Fruit fly (Drosophila melanogaster): Measurements from ENCODE around the gene CG8607.

Gene CG8607

DNA sequence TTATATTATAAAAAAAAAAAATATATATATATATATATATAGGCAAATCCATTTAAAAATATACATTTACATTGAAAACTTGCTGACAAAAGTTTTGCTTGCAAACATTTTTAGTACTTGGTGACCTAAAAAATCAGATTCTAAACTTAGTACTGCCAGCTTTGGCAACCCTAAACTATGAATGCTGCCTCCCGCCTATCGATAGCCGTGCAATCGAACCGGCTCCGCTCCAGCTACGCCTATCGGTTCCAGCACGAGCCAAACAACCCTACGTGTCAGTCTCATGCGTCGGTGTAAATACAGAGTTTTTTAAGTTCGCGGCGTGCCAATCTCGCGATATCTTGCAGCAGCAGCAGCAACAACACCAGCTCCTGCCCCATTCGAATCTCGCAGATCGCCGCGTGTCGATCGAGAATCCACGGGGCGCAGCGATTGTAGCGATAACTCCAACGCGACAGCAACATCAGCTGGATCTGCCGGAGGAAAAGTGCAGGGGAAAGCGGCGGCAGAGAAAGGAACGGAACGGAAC lies 40.5 kb downstream of the CG8607 start, which contains the start of gene Sec63 (continued):
- no peak for TF ChIP-seq CG12236 (GFP tag; optimal IDR thresholded peaks at IDR 0.05)
- no peak for TF ChIP-seq crc (GFP tag; optimal IDR thresholded peaks at IDR 0.05)
- TF ChIP-seq Optix (GFP tag; IDR thresholded peaks at IDR 0.05) = no peak
- no peak for TF ChIP-seq CG31388 (GFP tag; optimal IDR thresholded peaks at IDR 0.05)
- peak; percentile 52 for TF ChIP-seq CG3065 (GFP tag; optimal IDR thresholded peaks at IDR 0.05)
- TF ChIP-seq CG4424 (GFP tag; optimal IDR thresholded peaks at IDR 0.05) = peak; percentile 45
- peak; percentile 89 for TF ChIP-seq HLH4C (GFP tag; IDR thresholded peaks at IDR 0.05; ENCODE audit: partially characterized antibody)
- TF ChIP-seq Sox102F (GFP tag; optimal IDR thresholded peaks at IDR 0.05) = no peak
- TF ChIP-seq hkb (optimal IDR thresholded peaks at IDR 0.05) = no peak
- peak; percentile 7; the same call in 1 of the 2 replicates for TF ChIP-seq hkb (GFP tag; IDR thresholded peaks at IDR 0.05)
- TF ChIP-seq Lpt (GFP tag; optimal IDR thresholded peaks at IDR 0.05) = no peak
- no peak for TF ChIP-seq usp (GFP tag; optimal IDR thresholded peaks at IDR 0.05)
- TF ChIP-seq danr (GFP tag; IDR thresholded peaks at IDR 0.05) = no peak
- peak; percentile 56 for TF ChIP-seq crol (GFP tag; IDR thresholded peaks at IDR 0.05)
- no peak for TF ChIP-seq PHDP (tag; optimal IDR thresholded peaks at IDR 0.05)
- no peak; the same call in 1 of the 2 replicates for TF ChIP-seq E2f1 (GFP tag; IDR thresholded peaks at IDR 0.05)
- peak; percentile 76 for TF ChIP-seq CG12659 (GFP tag; optimal IDR thresholded peaks at IDR 0.05)
- TF ChIP-seq Lim3 (GFP tag; IDR thresholded peaks at IDR 0.05) = no peak
- TF ChIP-seq CG7372 (GFP tag; IDR thresholded peaks at IDR 0.05) = peak; percentile 43; the same call in 1 of the 2 replicates
- TF ChIP-seq Side (GFP tag; optimal IDR thresholded peaks at IDR 0.05) = no peak
- peak; percentile 83 for TF ChIP-seq MESR4 (GFP tag; optimal IDR thresholded peaks at IDR 0.05)
- peak; percentile 11 for TF ChIP-seq pb (GFP tag; optimal IDR thresholded peaks at IDR 0.05)
- TF ChIP-seq B-H1 (GFP tag; IDR thresholded peaks at IDR 0.05) = no peak
- peak; percentile 72 for TF ChIP-seq CTCF (GFP tag; optimal IDR thresholded peaks at IDR 0.05)
- peak; percentile 59 for TF ChIP-seq Ptx1 (GFP tag; IDR thresholded peaks at IDR 0.05)
- TF ChIP-seq disco-r (GFP tag; optimal IDR thresholded peaks at IDR 0.05) = no peak
- TF ChIP-seq Elba2 (GFP tag; optimal IDR thresholded peaks at IDR 0.05) = no peak
- peak; percentile 25; the same call in 1 of the 2 replicates for TF ChIP-seq ara (GFP tag; IDR thresholded peaks at IDR 0.05)
- TF ChIP-seq row (GFP tag; IDR thresholded peaks at IDR 0.05) = peak; percentile 80
- TF ChIP-seq CG4854 (GFP tag; optimal IDR thresholded peaks at IDR 0.05) = no peak
- TF ChIP-seq CG15514 (GFP tag; optimal IDR thresholded peaks at IDR 0.05) = peak; percentile 100
- TF ChIP-seq tll (GFP tag; optimal IDR thresholded peaks at IDR 0.05) = no peak
- no peak for TF ChIP-seq p53 (GFP tag; optimal IDR thresholded peaks at IDR 0.05)
- peak; percentile 4 for TF ChIP-seq vfl (GFP tag; optimal IDR thresholded peaks at IDR 0.05)
- TF ChIP-seq lab (GFP tag; optimal IDR thresholded peaks at IDR 0.05) = peak; percentile 50
- TF ChIP-seq tup (GFP tag; optimal IDR thresholded peaks at IDR 0.05) = no peak
- TF ChIP-seq peb (GFP tag; IDR thresholded peaks at IDR 0.05) = no peak
- no peak for TF ChIP-seq wek (GFP tag; optimal IDR thresholded peaks at IDR 0.05)
- TF ChIP-seq lov (optimal IDR thresholded peaks at IDR 0.05) = no peak
- 0 out of 3 replicates have a peak, but pooled peaks have one; percentile 54 for TF ChIP-seq lov (GFP tag; IDR thresholded peaks at IDR 0.05)
- no peak for TF ChIP-seq CG4707 (GFP tag; optimal IDR thresholded peaks at IDR 0.05)
- TF ChIP-seq CG6654 (GFP tag; optimal IDR thresholded peaks at IDR 0.05) = no peak
- TF ChIP-seq da (GFP tag; optimal IDR thresholded peaks at IDR 0.05) = no peak
- TF ChIP-seq Oaz (GFP tag; IDR thresholded peaks at IDR 0.05) = no peak
- TF ChIP-seq bcd (GFP tag; optimal IDR thresholded peaks at IDR 0.05) = peak; percentile 33
- no peak for TF ChIP-seq toy (GFP tag; IDR thresholded peaks at IDR 0.05)
- no peak for TF ChIP-seq CG6765 (GFP tag; optimal IDR thresholded peaks at IDR 0.05)
- TF ChIP-seq br (optimal IDR thresholded peaks at IDR 0.05) = no peak
- no peak for TF ChIP-seq CG16863 (GFP tag; optimal IDR thresholded peaks at IDR 0.05)
- no peak for TF ChIP-seq nom (GFP tag; optimal IDR thresholded peaks at IDR 0.05)
- TF ChIP-seq Usf (GFP tag; optimal IDR thresholded peaks at IDR 0.05) = no peak
- peak; percentile 60; the same call in 2 of the 3 replicates for TF ChIP-seq so (GFP tag; IDR thresholded peaks at IDR 0.05)
- TF ChIP-seq Mes4 (GFP tag; optimal IDR thresholded peaks at IDR 0.05) = no peak
